Fruit fly (Drosophila melanogaster): Measurements from ENCODE around the gene CG4502.

- TF ChIP-seq Eip78C (GFP tag) (peak; percentile 90), fd59A (GFP tag; optimal IDR thresholded peaks at IDR 0.05) (no peak), CG6792 (GFP tag; optimal IDR thresholded peaks at IDR 0.05) (peak; percentile 51), cyc (GFP tag; optimal IDR thresholded peaks at IDR 0.05) (peak; percentile 60), CG16779 (tag; optimal IDR thresholded peaks at IDR 0.05) (no peak), CG15336 (GFP tag; IDR thresholded peaks at IDR 0.05) (peak; percentile 80), fkh (GFP tag; optimal IDR thresholded peaks at IDR 0.05) (no peak), Gug (GFP tag; IDR thresholded peaks at IDR 0.05) (peak; percentile 56), ss (GFP tag; optimal IDR thresholded peaks at IDR 0.05) (peak in 1 of 2 experiments; percentile 19), CG6854 (GFP tag; optimal IDR thresholded peaks at IDR 0.05) (no peak), OdsH (GFP tag; optimal IDR thresholded peaks at IDR 0.05) (peak; percentile 51), salr (GFP tag; optimal IDR thresholded peaks at IDR 0.05) (no peak)
These were observed 4.4 kb downstream of the CG4502 start for dm6 chr2L:7199635-7200110.

All from whole organism, prepupa.